Fruit fly (Drosophila melanogaster) whole organism, embryonic: ENCODE results near the gene scyl.

Experiments
- BtbVII ChIP-seq: fragments of 200-800 bp; sonication (Bioruptor generic); optimal IDR thresholded peaks from 3 replicates; lab custom pipeline; 2017; ENCODE audit warnings: missing biosample characterization, mild to moderate bottlenecking, missing genetic modification characterization
- CG10321 ChIP-seq: fragments of 200-800 bp; sonication (Bioruptor generic); IDR thresholded peaks from 2 replicates; pipeline ENCODE4 v1.3.6; 2022; ENCODE audit warnings: missing biosample characterization, missing genetic modification characterization
- CG1233 ChIP-seq: fragments of 200-800 bp; sonication (Bioruptor generic); optimal IDR thresholded peaks from 4 replicates; lab custom pipeline; 2018; ENCODE audit warnings: missing biosample characterization, mild to moderate bottlenecking, missing genetic modification characterization
- CG14667 ChIP-seq: fragments of 200-800 bp; sonication (Bioruptor generic); IDR thresholded peaks from 2 replicates; pipeline ENCODE4 v1.3.6; 2022; ENCODE audit warnings: missing biosample characterization, missing genetic modification characterization
- CG17802 ChIP-seq: fragments of 200-800 bp; sonication (Bioruptor generic); optimal IDR thresholded peaks from 2 replicates; lab custom pipeline; 2018; ENCODE audit warnings: missing biosample characterization, mild to moderate bottlenecking, missing genetic modification characterization, moderate library complexity
- CG2199 ChIP-seq: fragments of 200-800 bp; sonication (Bioruptor generic); IDR thresholded peaks from 3 replicates; pipeline ENCODE4 v1.3.6; 2022; ENCODE audit warnings: missing biosample characterization, missing genetic modification characterization
- CG31388 ChIP-seq: fragments of 200-800 bp; sonication (Bioruptor generic); optimal IDR thresholded peaks from 2 replicates; lab custom pipeline; 2016; ENCODE audit warnings: missing biosample characterization, missing genetic modification characterization
- CG31441 ChIP-seq: fragments of 200-800 bp; sonication (Bioruptor generic); IDR thresholded peaks from 2 replicates; pipeline ENCODE4 v1.3.6; 2022; ENCODE audit warnings: missing biosample characterization, missing genetic modification characterization
- CG3163 ChIP-seq: fragments of 200-800 bp; sonication (Bioruptor generic); optimal IDR thresholded peaks from 3 replicates; lab custom pipeline; 2016; ENCODE audit warnings: missing biosample characterization, missing genetic modification characterization
- CG33213 ChIP-seq: fragments of 200-800 bp; sonication (Bioruptor generic); optimal IDR thresholded peaks from 3 replicates; lab custom pipeline; 2016; ENCODE audit warnings: missing biosample characterization, missing genetic modification characterization
- CG33557 ChIP-seq: fragments of 200-800 bp; sonication (Bioruptor generic); optimal IDR thresholded peaks from 2 replicates; lab custom pipeline; 2019; ENCODE audit warnings: missing biosample characterization, mild to moderate bottlenecking, missing genetic modification characterization, moderate library complexity
- CG3726 ChIP-seq: fragments of 200-800 bp; sonication (Bioruptor generic); IDR thresholded peaks from 3 replicates; pipeline ENCODE4, ENCODE4 v1.3.6; 2022; ENCODE audit warnings: missing biosample characterization, missing genetic modification characterization
- CG4282 ChIP-seq: fragments of 200-800 bp; sonication (Bioruptor generic); optimal IDR thresholded peaks from 2 replicates; lab custom pipeline; 2016; ENCODE audit warnings: missing biosample characterization, missing genetic modification characterization
- CG4404 ChIP-seq: fragments of 200-800 bp; sonication (Bioruptor generic); IDR thresholded peaks from 2 replicates; pipeline ENCODE4 v1.3.6; 2022; ENCODE audit warnings: missing biosample characterization, missing genetic modification characterization
- CG6654 ChIP-seq: fragments of 200-800 bp; sonication (Bioruptor generic); optimal IDR thresholded peaks from 2 replicates; lab custom pipeline; 2017; ENCODE audit warnings: missing biosample characterization, mild to moderate bottlenecking, missing genetic modification characterization
- CG7928 ChIP-seq: fragments of 200-800 bp; sonication (Bioruptor generic); optimal IDR thresholded peaks from 2 replicates; lab custom pipeline; 2017; ENCODE audit warnings: missing biosample characterization, mild to moderate bottlenecking, missing genetic modification characterization
- CG7987 ChIP-seq: fragments of 200-800 bp; sonication (Bioruptor generic); optimal IDR thresholded peaks from 2 replicates; lab custom pipeline; 2018; ENCODE audit warnings: missing biosample characterization, mild to moderate bottlenecking, missing genetic modification characterization, moderate library complexity
- CG8478 ChIP-seq: fragments of >200 bp; optimal IDR thresholded peaks from 2 replicates; lab custom pipeline; 2018
- CG9437 ChIP-seq: fragments of 200-800 bp; sonication (Bioruptor generic); optimal IDR thresholded peaks from 2 replicates; lab custom pipeline; 2018; ENCODE audit warnings: missing biosample characterization, mild to moderate bottlenecking, missing genetic modification characterization
- CG9876 ChIP-seq: fragments of 200-800 bp; sonication (Bioruptor generic); optimal IDR thresholded peaks from 2 replicates; lab custom pipeline; 2016; ENCODE audit warnings: missing biosample characterization, missing genetic modification characterization
- D19A ChIP-seq: fragments of 200-800 bp; optimal IDR thresholded peaks from 3 replicates; lab custom pipeline; 2019; ENCODE audit warnings: missing biosample characterization, mild to moderate bottlenecking, missing genetic modification characterization, moderate library complexity
- Ets97D ChIP-seq: fragments of 200-800 bp; sonication (Bioruptor generic); optimal IDR thresholded peaks from 3 replicates; lab custom pipeline; 2016; ENCODE audit warnings: missing biosample characterization, missing genetic modification characterization
- HLH4C ChIP-seq: fragments of 200-800 bp; sonication (Bioruptor generic); IDR thresholded peaks from 3 replicates; pipeline ENCODE4 v1.3.6; 2022; ENCODE audit warnings: missing biosample characterization, missing genetic modification characterization; ENCODE audit not compliant: partially characterized antibody
- Hand ChIP-seq: fragments of 200-800 bp; sonication (Bioruptor generic); optimal IDR thresholded peaks from 2 replicates; lab custom pipeline; 2017; ENCODE audit warnings: mild to moderate bottlenecking, missing biosample characterization, missing genetic modification reagents, missing genetic modification characterization
- Hr39 ChIP-seq: fragments of >200 bp; optimal IDR thresholded peaks from 2 replicates; lab custom pipeline; 2017
- Hr51 ChIP-seq, 2 experiments: fragments of 200-800 bp; sonication (Bioruptor generic); optimal IDR thresholded peaks; 2 replicates in 1 of 2; 3 replicates in 1 of 2; lab custom pipeline; 2016 to 2018; ENCODE audit warnings: missing biosample characterization in 2 of 2, missing genetic modification characterization in 2 of 2, mild to moderate bottlenecking in 1 of 2, moderate library complexity in 1 of 2
- Nf-YB ChIP-seq: fragments of 200-800 bp; sonication (Bioruptor generic); optimal IDR thresholded peaks from 3 replicates; lab custom pipeline; 2019; ENCODE audit warnings: missing biosample characterization, mild to moderate bottlenecking, missing genetic modification characterization, moderate library complexity
- Ravus ChIP-seq: fragments of 200-800 bp; sonication (Bioruptor generic); IDR thresholded peaks from 2 replicates; pipeline ENCODE4 v1.3.6; 2022; ENCODE audit warnings: missing biosample characterization, missing genetic modification characterization
- Spps ChIP-seq: fragments of 200-800 bp; sonication (Bioruptor generic); optimal IDR thresholded peaks from 2 replicates; lab custom pipeline; 2018; ENCODE audit warnings: missing biosample characterization, mild to moderate bottlenecking, missing genetic modification characterization
- Sry-β ChIP-seq: fragments of 200-800 bp; sonication (Bioruptor generic); optimal IDR thresholded peaks from 2 replicates; lab custom pipeline; 2018; ENCODE audit warnings: missing biosample characterization, mild to moderate bottlenecking, missing genetic modification characterization, moderate library complexity
- ap ChIP-seq: fragments of 200-800 bp; sonication (Bioruptor generic); IDR thresholded peaks from 2 replicates; pipeline ENCODE4 v1.3.6; 2022; ENCODE audit warnings: missing biosample characterization, missing genetic modification characterization
- croc ChIP-seq: fragments of 200-800 bp; sonication (Bioruptor generic); conservative IDR thresholded peaks from 3 replicates; pipeline ENCODE4 v1.3.6; 2022; ENCODE audit warnings: missing biosample characterization, missing genetic modification characterization
- danr ChIP-seq: fragments of 200-800 bp; sonication (Bioruptor generic); IDR thresholded peaks from 2 replicates; pipeline ENCODE4 v1.3.6; 2022; ENCODE audit warnings: missing biosample characterization, missing genetic modification characterization
- gce ChIP-seq: fragments of 200-800 bp; sonication (Bioruptor generic); IDR thresholded peaks from 3 replicates; pipeline ENCODE4 v1.3.6; 2022; ENCODE audit warnings: missing biosample characterization, missing genetic modification characterization
- ham ChIP-seq: fragments of 200-800 bp; sonication (Bioruptor generic); IDR thresholded peaks from 2 replicates; pipeline ENCODE4 v1.3.6; 2022; ENCODE audit warnings: missing biosample characterization, missing genetic modification characterization
- knrl ChIP-seq: fragments of 200-800 bp; sonication (Bioruptor generic); IDR thresholded peaks from 3 replicates; pipeline ENCODE4 v1.3.6; 2022; ENCODE audit warnings: missing biosample characterization, missing genetic modification characterization; ENCODE audit not compliant: partially characterized antibody
- lola ChIP-seq, 3 experiments: fragments of >200 bp in 2 of 3; fragments of 200-800 bp in 1 of 3; sonication (Bioruptor generic) in 1 of 3; optimal IDR thresholded peaks; 2 replicates each; lab custom pipeline; 2017 to 2019; ENCODE audit warnings: missing biosample characterization in 3 of 3, missing genetic modification characterization in 3 of 3, mild to moderate bottlenecking in 1 of 3, moderate library complexity in 1 of 3
- mam ChIP-seq: fragments of 200-800 bp; sonication (Bioruptor generic); optimal IDR thresholded peaks from 3 replicates; lab custom pipeline; 2016; ENCODE audit warnings: missing biosample characterization, missing genetic modification characterization
- mld ChIP-seq: fragments of 200-800 bp; sonication (Bioruptor generic); IDR thresholded peaks from 3 replicates; pipeline ENCODE4 v1.3.6; 2022; ENCODE audit warnings: missing biosample characterization, missing genetic modification characterization; ENCODE audit not compliant: partially characterized antibody
- nau ChIP-seq: fragments of 200-800 bp; sonication (Bioruptor generic); optimal IDR thresholded peaks from 3 replicates; lab custom pipeline; 2017; ENCODE audit warnings: missing biosample characterization, mild to moderate bottlenecking, missing genetic modification characterization, missing genetic modification reagents
- pfk ChIP-seq: fragments of 200-800 bp; sonication (Bioruptor generic); optimal IDR thresholded peaks from 2 replicates; lab custom pipeline; 2018; ENCODE audit warnings: missing biosample characterization, mild to moderate bottlenecking, missing genetic modification characterization, moderate library complexity
- sc ChIP-seq, 3 experiments: fragments of >200 bp in 2 of 3; fragments of 200-800 bp in 1 of 3; sonication (Bioruptor generic) in 1 of 3; optimal IDR thresholded peaks; 2 replicates in 2 of 3; 3 replicates in 1 of 3; lab custom pipeline; 2017; ENCODE audit warnings: mild to moderate bottlenecking in 1 of 3, missing biosample characterization in 1 of 3, missing genetic modification characterization in 1 of 3, missing genetic modification reagents in 1 of 3
- sens-2 ChIP-seq: fragments of 200-800 bp; sonication (Bioruptor generic); IDR thresholded peaks from 2 replicates; pipeline ENCODE4 v1.3.6; 2022; ENCODE audit warnings: missing biosample characterization, missing genetic modification characterization
- seq ChIP-seq: fragments of 200-800 bp; sonication (Bioruptor generic); IDR thresholded peaks from 2 replicates; pipeline ENCODE4 v1.3.6; 2022; ENCODE audit warnings: missing biosample characterization, missing genetic modification characterization
- sisA ChIP-seq: fragments of 200-800 bp; sonication (Bioruptor generic); IDR thresholded peaks from 2 replicates; pipeline ENCODE4 v1.3.6; 2022; ENCODE audit warnings: missing biosample characterization, missing genetic modification characterization
- sob ChIP-seq: fragments of 200-800 bp; sonication (Bioruptor generic); IDR thresholded peaks from 2 replicates; pipeline ENCODE4 v1.3.6; 2022; ENCODE audit warnings: missing biosample characterization, missing genetic modification characterization
- sr ChIP-seq: fragments of 200-800 bp; sonication (Bioruptor generic); IDR thresholded peaks from 3 replicates; pipeline ENCODE4 v1.3.6; 2022; ENCODE audit warnings: missing biosample characterization, missing genetic modification characterization
- stc ChIP-seq: fragments of 200-800 bp; sonication (Bioruptor generic); IDR thresholded peaks from 2 replicates; pipeline ENCODE4 v1.3.6; 2022; ENCODE audit warnings: missing biosample characterization, missing genetic modification characterization
- unpg ChIP-seq: fragments of 200-800 bp; sonication (Bioruptor generic); optimal IDR thresholded peaks from 3 replicates; lab custom pipeline; 2018; ENCODE audit warnings: missing biosample characterization, mild to moderate bottlenecking, missing genetic modification characterization, moderate library complexity
- zen ChIP-seq: fragments of 200-800 bp; sonication (Bioruptor generic); optimal IDR thresholded peaks from 3 replicates; lab custom pipeline; 2018; ENCODE audit warnings: missing biosample characterization, mild to moderate bottlenecking, missing genetic modification characterization, moderate library complexity

The scyl gene

dm6 chr3L:11260275-11260734 is 8.2 kb downstream of the scyl start (continued):
- peak; percentile 62 for TF ChIP-seq Hand
- no peak for TF ChIP-seq CG7928
- TF ChIP-seq CG4282 (GFP tag; lab: Kevin White, UChicago) = peak; percentile 66
- peak; percentile 71 for TF ChIP-seq sob
- TF ChIP-seq CG8478 (lab: Kevin White, UChicago) = no peak
- TF ChIP-seq Hr51 (GFP tag; optimal IDR thresholded peaks at IDR 0.05; lab: Kevin White, UChicago) = peak; percentile 68 to 86
- TF ChIP-seq Ets97D (GFP tag; lab: Kevin White, UChicago) = peak; percentile 46
- TF ChIP-seq Hr39 (lab: Kevin White, UChicago) = no peak
- TF ChIP-seq gce (GFP tag; lab: Robert Waterston, UW) = no peak
- TF ChIP-seq CG14667 = peak; percentile 50
- TF ChIP-seq CG3163 = peak; percentile 57
- TF ChIP-seq sisA = peak; percentile 58
- TF ChIP-seq CG9437 (GFP tag; lab: Kevin White, UChicago) = peak; percentile 62
- TF ChIP-seq HLH4C (GFP tag; lab: Robert Waterston, UW) = no peak
- peak; percentile 71 for TF ChIP-seq CG1233
- TF ChIP-seq lola (GFP tag; optimal IDR thresholded peaks at IDR 0.05; lab: Kevin White, UChicago) = peak in 1 of 3 experiments; percentile 76
- peak; percentile 56 for TF ChIP-seq Spps (tag; lab: Kevin White, UChicago)
- TF ChIP-seq sr = no peak
- peak; percentile 59 for TF ChIP-seq BtbVII (GFP tag; lab: Kevin White, UChicago)
- no peak for TF ChIP-seq pfk (GFP tag; lab: Kevin White, UChicago)
- peak; percentile 32 for TF ChIP-seq CG17802 (tag; lab: Kevin White, UChicago)
- TF ChIP-seq mam = peak; percentile 81
- TF ChIP-seq CG33213 (GFP tag; lab: Kevin White, UChicago) = peak; percentile 57
- peak; percentile 41 for TF ChIP-seq CG33557 (GFP tag; lab: Kevin White, UChicago)
- no peak for TF ChIP-seq CG7987
- TF ChIP-seq CG10321 (GFP tag; lab: Robert Waterston, UW) = peak; percentile 39; the same call in 1 of the 2 replicates
- peak; percentile 53 for TF ChIP-seq D19A
- peak; percentile 70; the same call in 1 of the 2 replicates for TF ChIP-seq CG4404
- TF ChIP-seq CG31441 (GFP tag; lab: Robert Waterston, UW) = peak; percentile 49; the same call in 1 of the 2 replicates
- no peak for TF ChIP-seq CG6654
- TF ChIP-seq stc (GFP tag; lab: Robert Waterston, UW) = peak; percentile 84
- TF ChIP-seq ham (GFP tag; lab: Robert Waterston, UW) = peak; percentile 59; the same call in 1 of the 2 replicates
- peak; percentile 91 for TF ChIP-seq seq (GFP tag; lab: Robert Waterston, UW)
- peak; percentile 5 for TF ChIP-seq Sry-β
- peak; percentile 3 for TF ChIP-seq CG31388 (GFP tag; lab: Kevin White, UChicago)
- peak; percentile 3 for TF ChIP-seq CG9876 (GFP tag; lab: Kevin White, UChicago)
- TF ChIP-seq Nf-YB = peak; percentile 61
- peak; percentile 82 for TF ChIP-seq CG2199
- peak; percentile 70 for TF ChIP-seq nau (GFP tag; lab: Kevin White, UChicago)
- TF ChIP-seq unpg (GFP tag; lab: Kevin White, UChicago) = peak; percentile 67
- TF ChIP-seq mld = no peak
- no peak for TF ChIP-seq sc (optimal IDR thresholded peaks at IDR 0.05; lab: Kevin White, UChicago)
- peak; percentile 65 for TF ChIP-seq sc (GFP tag; optimal IDR thresholded peaks at IDR 0.05; lab: Kevin White, UChicago)
- TF ChIP-seq danr (GFP tag; lab: Robert Waterston, UW) = peak; percentile 57
- peak; percentile 73 for TF ChIP-seq zen (tag; lab: Kevin White, UChicago)
- peak; percentile 71 for TF ChIP-seq croc (GFP tag; lab: Robert Waterston, UW)
- peak; percentile 36; the same call in 1 of the 2 replicates for TF ChIP-seq Ravus (GFP tag; lab: Robert Waterston, UW)
- peak; percentile 75 for TF ChIP-seq ap
- no peak for TF ChIP-seq knrl
- TF ChIP-seq CG3726 (GFP tag; lab: Robert Waterston, UW) = 0 out of 3 replicates have a peak, but pooled peaks have one; percentile 50
- no peak for TF ChIP-seq sens-2 (GFP tag; lab: Robert Waterston, UW)
